Fruit fly (Drosophila melanogaster): Measurements from ENCODE around the gene CG4766.

CG4766 gene

dm6 chrX:5969860-5970665 lies 30.5 kb downstream of the CG4766 start (continued):
- TF ChIP-seq Doc3 (GFP tag; IDR thresholded peaks at IDR 0.05; ENCODE audit: partially characterized antibody): no peak
- TF ChIP-seq CG10321 (GFP tag; IDR thresholded peaks at IDR 0.05): no peak
- TF ChIP-seq Drgx (GFP tag; IDR thresholded peaks at IDR 0.05): no peak
- TF ChIP-seq HHEX (GFP tag; optimal IDR thresholded peaks at IDR 0.05): no peak
- no peak for TF ChIP-seq sc (optimal IDR thresholded peaks at IDR 0.05)
- TF ChIP-seq sc (GFP tag; optimal IDR thresholded peaks at IDR 0.05): no peak
- no peak for TF ChIP-seq HLH4C (GFP tag; IDR thresholded peaks at IDR 0.05; ENCODE audit: partially characterized antibody)
- TF ChIP-seq twi (tag; optimal IDR thresholded peaks at IDR 0.05): peak; percentile 87
- no peak for TF ChIP-seq Lpt (GFP tag; optimal IDR thresholded peaks at IDR 0.05)
- TF ChIP-seq pum (GFP tag; optimal IDR thresholded peaks at IDR 0.05): no peak
- TF ChIP-seq CTCF (GFP tag; optimal IDR thresholded peaks at IDR 0.05): no peak
- peak; percentile 36 for TF ChIP-seq tin (GFP tag; optimal IDR thresholded peaks at IDR 0.05)
- peak; percentile 38; the same call in 1 of the 3 replicates for TF ChIP-seq CG34422 (GFP tag; IDR thresholded peaks at IDR 0.05)
- 0 out of 2 replicates have a peak, but pooled peaks have one; percentile 5 for TF ChIP-seq Lim3 (GFP tag; IDR thresholded peaks at IDR 0.05)
- TF ChIP-seq CG7839 (tag; optimal IDR thresholded peaks at IDR 0.05): peak; percentile 59
- no peak for TF ChIP-seq insv (GFP tag; optimal IDR thresholded peaks at IDR 0.05)
- TF ChIP-seq Fer1 (GFP tag; optimal IDR thresholded peaks at IDR 0.05): peak; percentile 28
- TF ChIP-seq bigmax (GFP tag; optimal IDR thresholded peaks at IDR 0.05): no peak
- no peak for TF ChIP-seq gro (GFP tag; optimal IDR thresholded peaks at IDR 0.05)
- peak; percentile 64 for TF ChIP-seq CG17829 (tag; optimal IDR thresholded peaks at IDR 0.05)
- peak; percentile 42; the same call in 1 of the 2 replicates for TF ChIP-seq sisA (GFP tag; IDR thresholded peaks at IDR 0.05)
- no peak for TF ChIP-seq tap (tag; optimal IDR thresholded peaks at IDR 0.05)
- TF ChIP-seq Camta (GFP tag; optimal IDR thresholded peaks at IDR 0.05): no peak
- TF ChIP-seq klu (GFP tag; IDR thresholded peaks at IDR 0.05): no peak
- TF ChIP-seq CG11695 (GFP tag; IDR thresholded peaks at IDR 0.05): no peak; the same call in 2 of the 3 replicates
- peak; percentile 76 for TF ChIP-seq ci (GFP tag; IDR thresholded peaks at IDR 0.05)
- TF ChIP-seq CG2129 (GFP tag; IDR thresholded peaks at IDR 0.05; ENCODE audit: partially characterized antibody): no peak
- TF ChIP-seq eyg (GFP tag; optimal IDR thresholded peaks at IDR 0.05): no peak
- peak; percentile 57 for TF ChIP-seq dysf (GFP tag; IDR thresholded peaks at IDR 0.05)
- TF ChIP-seq crc (GFP tag; optimal IDR thresholded peaks at IDR 0.05): no peak
- TF ChIP-seq Eip74EF (GFP tag; optimal IDR thresholded peaks at IDR 0.05): peak in 1 of 2 experiments; percentile 8
- TF ChIP-seq CG13775 (GFP tag; optimal IDR thresholded peaks at IDR 0.05): peak; percentile 38
- no peak for TF ChIP-seq inv (GFP tag; IDR thresholded peaks at IDR 0.05; ENCODE audit: partially characterized antibody)
- TF ChIP-seq bbx (GFP tag; IDR thresholded peaks at IDR 0.05; ENCODE audit: partially characterized antibody): 0 out of 2 replicates have a peak, but pooled peaks have one; percentile 6
- TF ChIP-seq dmrt99B (tag; optimal IDR thresholded peaks at IDR 0.05): peak; percentile 58
- TF ChIP-seq kay (GFP tag; optimal IDR thresholded peaks at IDR 0.05): no peak
- TF ChIP-seq CG4424 (GFP tag; optimal IDR thresholded peaks at IDR 0.05): peak; percentile 42
- no peak; the same call in 1 of the 2 replicates for TF ChIP-seq CG11696 (GFP tag; IDR thresholded peaks at IDR 0.05)
- peak; percentile 38 for TF ChIP-seq tgo (GFP tag; IDR thresholded peaks at IDR 0.05)
- no peak for TF ChIP-seq shn (GFP tag; optimal IDR thresholded peaks at IDR 0.05)
- no peak for TF ChIP-seq CG12299 (tag; optimal IDR thresholded peaks at IDR 0.05)
- no peak for TF ChIP-seq ewg (GFP tag; optimal IDR thresholded peaks at IDR 0.05)
- no peak for TF ChIP-seq Myb (GFP tag; optimal IDR thresholded peaks at IDR 0.05)
- no peak for TF ChIP-seq kni (GFP tag; optimal IDR thresholded peaks at IDR 0.05)
- no peak for TF ChIP-seq lov (optimal IDR thresholded peaks at IDR 0.05)
- TF ChIP-seq lov (GFP tag; IDR thresholded peaks at IDR 0.05): no peak
- TF ChIP-seq pb (GFP tag; optimal IDR thresholded peaks at IDR 0.05): no peak
- peak; percentile 1 for TF ChIP-seq CG16863 (GFP tag; optimal IDR thresholded peaks at IDR 0.05)
- peak; percentile 6 for TF ChIP-seq tio (GFP tag; optimal IDR thresholded peaks at IDR 0.05)
- no peak for TF ChIP-seq Fer2 (tag; optimal IDR thresholded peaks at IDR 0.05)

Data from whole organism, embryonic.